Worm (Caenorhabditis elegans) whole organism, midembryonic: ENCODE measurements around the gene Y37H2A.1.

ENCODE experiments used
- T22C8.4 ChIP-seq: fragments of 200-800 bp; sonication (Bioruptor generic); IDR thresholded peaks from 2 replicates; pipeline ENCODE4 v1.3.6; 2022; ENCODE audit warnings: missing genetic modification characterization, missing compliant biosample characterization
- cog-1 ChIP-seq: sonication (generic microtip); optimal IDR thresholded peaks from 2 replicates; lab custom pipeline; 2016; ENCODE audit warnings: missing genetic modification characterization, missing compliant biosample characterization
- flt-1 ChIP-seq: fragments of 200-800 bp; sonication (Bioruptor generic); IDR thresholded peaks from 2 replicates; pipeline ENCODE4 v1.3.6; 2022; ENCODE audit warnings: missing genetic modification characterization, missing compliant biosample characterization
- med-1 ChIP-seq: sonication (generic microtip); optimal IDR thresholded peaks from 2 replicates; lab custom pipeline; 2017; ENCODE audit warnings: missing genetic modification characterization, mild to moderate bottlenecking, missing compliant biosample characterization, antibody characterized with exemption, missing genetic modification reagents; ENCODE audit not compliant: insufficient read depth
- ref-1 ChIP-seq: fragments of 200-800 bp; sonication (Bioruptor generic); conservative IDR thresholded peaks from 2 replicates; pipeline ENCODE4 v1.3.6; 2022; ENCODE audit warnings: missing genetic modification reagents, missing genetic modification characterization, missing compliant biosample characterization
- tab-1 ChIP-seq: fragments of 200-800 bp; sonication (Bioruptor generic); IDR thresholded peaks from 2 replicates; pipeline ENCODE4 v1.3.6; 2022; ENCODE audit warnings: missing genetic modification characterization, missing compliant biosample characterization
- ztf-23 ChIP-seq: fragments of 200-800 bp; sonication (Bioruptor generic); IDR thresholded peaks from 2 replicates; pipeline ENCODE4 v1.3.6; 2022; ENCODE audit warnings: missing genetic modification reagents, missing genetic modification characterization, missing compliant biosample characterization
- ztf-29 ChIP-seq: fragments of 200-800 bp; sonication (Bioruptor generic); IDR thresholded peaks from 2 replicates; pipeline ENCODE4 v1.3.6; 2022; ENCODE audit warnings: missing genetic modification reagents, missing genetic modification characterization, missing compliant biosample characterization

- TF ChIP-seq T22C8.4 (GFP tag; lab: Robert Waterston, UW), result no peak
- no peak for TF ChIP-seq ref-1 (GFP tag; lab: Robert Waterston, UW)
- no peak for TF ChIP-seq flt-1 (GFP tag; lab: Robert Waterston, UW)
- TF ChIP-seq ztf-23 (GFP tag; lab: Robert Waterston, UW), result no peak
- no peak for TF ChIP-seq cog-1
- no peak for TF ChIP-seq tab-1 (GFP tag; lab: Robert Waterston, UW)
- TF ChIP-seq ztf-29 (GFP tag; lab: Robert Waterston, UW), result no peak
- no peak for TF ChIP-seq med-1
These were observed 41.7 kb upstream of the Y37H2A.1 start, which contains the start of gene Y59A8B.8 for ce11 chrV:18066257-18066783.
